Fruit fly (Drosophila melanogaster) whole organism, pupa: ENCODE measurements around the gene heca.

Source experiments
- CG10348 ChIP-seq: fragments of 200-800 bp; sonication (Bioruptor generic); IDR thresholded peaks from 2 replicates; pipeline ENCODE4 v1.3.6; 2022; ENCODE audit warnings: missing biosample characterization, missing genetic modification characterization
- CG12605 ChIP-seq: fragments of 200-800 bp; sonication (Bioruptor generic); IDR thresholded peaks from 2 replicates; pipeline ENCODE4 v1.3.6; 2022; ENCODE audit warnings: missing biosample characterization, missing genetic modification characterization
- CG13204 ChIP-seq: fragments of 200-800 bp; sonication (Bioruptor generic); optimal IDR thresholded peaks from 2 replicates; lab custom pipeline; 2018; ENCODE audit warnings: missing biosample characterization, mild to moderate bottlenecking, missing genetic modification characterization, moderate library complexity
- CG14655 ChIP-seq: fragments of 200-800 bp; sonication (Bioruptor generic); optimal IDR thresholded peaks from 3 replicates; lab custom pipeline; 2017; ENCODE audit warnings: mild to moderate bottlenecking, missing biosample characterization, missing genetic modification reagents, missing genetic modification characterization
- CG15710 ChIP-seq: fragments of 200-800 bp; sonication (Bioruptor generic); optimal IDR thresholded peaks from 2 replicates; lab custom pipeline; 2018; ENCODE audit warnings: missing biosample characterization, mild to moderate bottlenecking, missing genetic modification characterization, moderate library complexity
- CG17806 ChIP-seq: fragments of 200-800 bp; sonication (Bioruptor generic); optimal IDR thresholded peaks from 2 replicates; lab custom pipeline; 2018; ENCODE audit warnings: missing biosample characterization, mild to moderate bottlenecking, missing genetic modification characterization, moderate library complexity
- CG32121 ChIP-seq: fragments of 200-800 bp; sonication (Bioruptor generic); IDR thresholded peaks from 2 replicates; pipeline ENCODE4 v1.3.6; 2022; ENCODE audit warnings: missing biosample characterization, missing genetic modification characterization
- CG34367 ChIP-seq: fragments of 200-800 bp; sonication (Bioruptor generic); optimal IDR thresholded peaks from 2 replicates; lab custom pipeline; 2018; ENCODE audit warnings: missing biosample characterization, mild to moderate bottlenecking, missing genetic modification characterization
- CG4496 ChIP-seq: fragments of 200-800 bp; sonication (Bioruptor generic); IDR thresholded peaks from 3 replicates; pipeline ENCODE4 v1.3.6; 2022; ENCODE audit warnings: missing biosample characterization, missing genetic modification characterization
- CG8159 ChIP-seq: fragments of 200-800 bp; sonication (Bioruptor generic); optimal IDR thresholded peaks from 3 replicates; lab custom pipeline; 2018; ENCODE audit warnings: missing biosample characterization, mild to moderate bottlenecking, missing genetic modification characterization, moderate library complexity
- CG8301 ChIP-seq: fragments of 200-800 bp; sonication (Bioruptor generic); optimal IDR thresholded peaks from 2 replicates; lab custom pipeline; 2018; ENCODE audit warnings: missing biosample characterization, mild to moderate bottlenecking, missing genetic modification characterization
- CG9948 ChIP-seq: fragments of 200-800 bp; sonication (Bioruptor generic); optimal IDR thresholded peaks from 2 replicates; lab custom pipeline; 2018; ENCODE audit warnings: missing biosample characterization, mild to moderate bottlenecking, missing genetic modification characterization, moderate library complexity
- D1 ChIP-seq: fragments of 200-800 bp; sonication (Bioruptor generic); optimal IDR thresholded peaks from 2 replicates; lab custom pipeline; 2018; ENCODE audit warnings: missing biosample characterization, mild to moderate bottlenecking, missing genetic modification characterization, moderate library complexity
- EcR ChIP-seq: fragments of 200-800 bp; sonication (Bioruptor generic); optimal IDR thresholded peaks from 3 replicates; lab custom pipeline; 2019; ENCODE audit warnings: missing biosample characterization, missing genetic modification characterization, mild to moderate bottlenecking, moderate library complexity, missing genetic modification reagents
- Ets98B ChIP-seq: fragments of 200-800 bp; sonication (Bioruptor generic); IDR thresholded peaks from 2 replicates; pipeline ENCODE4 v1.3.6; 2022; ENCODE audit warnings: missing biosample characterization, missing genetic modification characterization
- Pif1A ChIP-seq: fragments of 200-800 bp; sonication (Bioruptor generic); optimal IDR thresholded peaks from 3 replicates; lab custom pipeline; 2016; ENCODE audit warnings: missing biosample characterization, missing genetic modification characterization
- Pif1B ChIP-seq: fragments of 200-800 bp; sonication (Bioruptor generic); optimal IDR thresholded peaks from 3 replicates; lab custom pipeline; 2016; ENCODE audit warnings: missing biosample characterization, missing genetic modification characterization
- Snoo ChIP-seq: fragments of 200-800 bp; sonication (Bioruptor generic); optimal IDR thresholded peaks from 3 replicates; lab custom pipeline; 2017; ENCODE audit warnings: missing biosample characterization, mild to moderate bottlenecking, missing genetic modification characterization, inconsistent platforms
- fd96Ca ChIP-seq: fragments of 200-800 bp; sonication (Bioruptor generic); IDR thresholded peaks from 3 replicates; pipeline ENCODE4 v1.3.6; 2022; ENCODE audit warnings: missing biosample characterization, missing genetic modification characterization
- gl ChIP-seq: fragments of 200-800 bp; sonication (Bioruptor generic); optimal IDR thresholded peaks from 2 replicates; lab custom pipeline; 2018; ENCODE audit warnings: missing biosample characterization, mild to moderate bottlenecking, missing genetic modification characterization
- rn ChIP-seq: fragments of 200-800 bp; sonication (Bioruptor generic); IDR thresholded peaks from 2 replicates; pipeline ENCODE4 v1.3.6; 2022; ENCODE audit warnings: missing biosample characterization, missing genetic modification characterization

heca gene

DNA sequence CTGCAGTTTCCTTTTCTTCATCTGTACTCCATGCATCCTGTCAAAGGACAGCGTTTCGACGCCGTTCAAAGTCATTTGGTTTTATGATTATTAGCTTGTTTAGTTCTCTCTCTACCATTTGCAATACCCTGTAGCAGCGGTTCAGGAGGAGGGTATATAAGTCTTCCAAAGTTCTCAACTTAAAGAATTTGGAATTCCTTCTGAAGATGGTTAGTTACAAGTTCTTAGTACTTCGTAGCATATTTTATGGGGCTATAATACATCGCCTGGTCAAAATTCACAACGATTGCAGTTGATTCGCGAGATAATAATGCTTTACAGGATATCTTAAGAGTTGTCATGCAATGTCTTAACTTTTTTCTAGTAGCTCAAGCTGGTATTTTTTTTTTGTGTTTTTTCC, 8.6 kb downstream of the heca start:
- TF ChIP-seq CG10348 (GFP tag; lab: Robert Waterston, UW) (no peak), D1 (tag; lab: Kevin White, UChicago) (no peak), CG12605 (GFP tag; lab: Robert Waterston, UW) (no peak), CG13204 (no peak), CG34367 (peak; percentile 9), CG4496 (no peak), fd96Ca (0 out of 3 replicates have a peak, but pooled peaks have one; percentile 20), rn (GFP tag; lab: Robert Waterston, UW) (no peak), CG32121 (no peak), Pif1A (peak; percentile 15), CG17806 (tag; lab: Kevin White, UChicago) (peak; percentile 28), CG14655 (GFP tag; lab: Kevin White, UChicago) (peak; percentile 46), CG15710 (tag; lab: Kevin White, UChicago) (peak; percentile 17), Ets98B (GFP tag; lab: Robert Waterston, UW) (no peak), CG8301 (no peak), gl (tag; lab: Kevin White, UChicago) (no peak), CG9948 (tag; lab: Kevin White, UChicago) (peak; percentile 12), CG8159 (tag; lab: Kevin White, UChicago) (peak; percentile 17), Pif1B (GFP tag; lab: Kevin White, UChicago) (peak; percentile 9), Snoo (tag; lab: Kevin White, UChicago) (no peak), EcR (GFP tag; lab: Kevin White, UChicago) (no peak)

DNA sequence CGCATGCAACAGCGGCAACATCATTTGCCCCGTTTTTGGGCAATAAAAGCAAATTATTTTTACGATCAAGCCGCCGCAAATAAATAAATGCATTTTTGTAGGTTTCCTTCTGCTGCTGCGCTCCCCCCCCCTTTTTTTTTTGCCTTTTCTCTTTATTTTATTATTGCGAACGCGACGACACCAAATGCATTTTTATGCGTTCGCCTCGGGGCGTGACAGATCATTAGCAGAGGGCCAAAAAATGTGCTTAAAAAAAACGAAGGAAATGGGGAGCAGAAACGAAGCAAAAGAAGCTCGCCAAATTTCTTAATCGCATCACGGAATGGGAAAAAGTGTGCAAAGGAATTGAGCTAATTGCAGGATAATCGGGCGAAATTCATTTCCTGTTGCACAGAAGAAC, 9.7 kb downstream of the heca start:
- TF ChIP-seq D1 (tag; lab: Kevin White, UChicago) (no peak), CG32121 (no peak), rn (GFP tag; lab: Robert Waterston, UW) (no peak), CG9948 (tag; lab: Kevin White, UChicago) (no peak), CG12605 (GFP tag; lab: Robert Waterston, UW) (no peak), CG10348 (GFP tag; lab: Robert Waterston, UW) (no peak), CG17806 (tag; lab: Kevin White, UChicago) (no peak), CG4496 (no peak), CG13204 (no peak), CG8159 (tag; lab: Kevin White, UChicago) (no peak), CG34367 (no peak), Pif1B (GFP tag; lab: Kevin White, UChicago) (no peak)

DNA sequence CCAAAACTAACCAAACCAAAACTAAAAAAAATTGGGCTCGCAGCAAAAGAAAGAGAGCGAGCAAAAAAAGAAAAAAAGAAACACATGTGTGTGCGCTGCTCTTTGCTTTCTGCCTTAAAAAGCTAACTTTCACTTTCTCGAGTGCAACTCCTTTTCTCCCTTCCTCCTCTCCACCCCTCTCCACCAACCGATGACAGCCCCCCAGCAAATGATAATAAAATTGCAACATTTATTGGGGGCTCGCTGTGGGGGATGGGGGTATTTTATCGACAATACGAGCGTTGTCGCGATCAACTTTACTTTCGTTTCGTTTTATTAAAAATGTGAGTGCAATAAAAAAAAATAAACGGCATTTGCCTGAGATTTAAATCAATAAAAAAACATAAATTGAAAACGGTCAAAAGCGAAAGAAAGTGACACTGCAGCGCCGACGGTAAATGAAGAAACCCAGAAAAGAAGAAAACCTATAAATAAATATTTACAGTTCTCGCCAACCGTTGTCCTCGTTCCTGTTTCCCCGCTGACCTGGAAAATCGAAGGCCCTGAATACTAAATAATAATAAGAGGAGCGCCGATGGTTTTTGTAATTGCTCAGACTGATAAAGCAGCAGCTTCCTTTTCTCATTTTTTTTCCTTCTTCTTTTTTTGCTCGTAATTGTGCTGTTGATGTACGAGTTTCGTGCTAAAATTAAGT, 10.8 kb downstream of the heca start:
- TF ChIP-seq gl (tag; lab: Kevin White, UChicago) (no peak), CG9948 (tag; lab: Kevin White, UChicago) (no peak), CG15710 (tag; lab: Kevin White, UChicago) (no peak), CG14655 (GFP tag; lab: Kevin White, UChicago) (no peak), fd96Ca (no peak), CG10348 (GFP tag; lab: Robert Waterston, UW) (no peak), Pif1A (no peak), CG8159 (tag; lab: Kevin White, UChicago) (no peak), CG13204 (no peak)

DNA sequence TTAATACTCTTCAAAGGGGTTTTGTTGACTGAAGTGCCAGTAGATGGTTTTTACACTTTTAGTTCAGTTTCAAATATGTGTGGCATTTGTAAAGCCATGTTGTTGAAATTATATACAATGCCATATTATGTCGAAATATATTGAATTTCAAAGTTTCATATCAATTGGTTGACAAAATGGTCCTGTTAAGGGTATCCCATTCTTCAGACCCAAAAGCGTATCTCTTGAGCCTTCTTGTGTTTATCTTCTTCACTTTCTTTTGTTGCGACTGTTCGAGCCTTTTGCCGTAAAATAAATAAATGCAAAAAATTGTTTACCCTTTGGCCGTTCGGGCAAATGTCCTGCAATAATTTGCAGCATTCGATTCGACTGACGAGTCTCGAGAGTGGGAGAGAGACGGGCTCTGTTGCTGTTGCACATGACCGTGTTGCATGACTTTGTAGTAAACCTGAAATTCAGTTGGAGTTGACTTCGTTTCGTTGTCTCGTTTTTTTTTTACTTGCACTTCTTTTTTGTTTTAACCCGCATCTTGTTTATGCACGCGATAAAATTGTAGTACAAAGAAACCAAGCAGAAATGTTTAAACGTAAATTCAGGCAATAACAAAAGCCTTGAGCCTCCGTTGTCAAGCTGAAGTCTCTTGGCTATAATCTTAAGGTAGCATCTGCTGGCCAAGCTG, 11.5 kb downstream of the heca start:
- TF ChIP-seq CG17806 (tag; lab: Kevin White, UChicago) (peak; percentile 33), fd96Ca (no peak), Ets98B (GFP tag; lab: Robert Waterston, UW) (no peak), CG8159 (tag; lab: Kevin White, UChicago) (peak; percentile 41), Pif1B (GFP tag; lab: Kevin White, UChicago) (no peak), EcR (GFP tag; lab: Kevin White, UChicago) (peak; percentile 78), CG34367 (peak; percentile 17), CG12605 (GFP tag; lab: Robert Waterston, UW) (0 out of 2 replicates have a peak, but pooled peaks have one; percentile 13), gl (tag; lab: Kevin White, UChicago) (peak; percentile 50), CG13204 (peak; percentile 52), CG15710 (tag; lab: Kevin White, UChicago) (peak; percentile 16)

DNA sequence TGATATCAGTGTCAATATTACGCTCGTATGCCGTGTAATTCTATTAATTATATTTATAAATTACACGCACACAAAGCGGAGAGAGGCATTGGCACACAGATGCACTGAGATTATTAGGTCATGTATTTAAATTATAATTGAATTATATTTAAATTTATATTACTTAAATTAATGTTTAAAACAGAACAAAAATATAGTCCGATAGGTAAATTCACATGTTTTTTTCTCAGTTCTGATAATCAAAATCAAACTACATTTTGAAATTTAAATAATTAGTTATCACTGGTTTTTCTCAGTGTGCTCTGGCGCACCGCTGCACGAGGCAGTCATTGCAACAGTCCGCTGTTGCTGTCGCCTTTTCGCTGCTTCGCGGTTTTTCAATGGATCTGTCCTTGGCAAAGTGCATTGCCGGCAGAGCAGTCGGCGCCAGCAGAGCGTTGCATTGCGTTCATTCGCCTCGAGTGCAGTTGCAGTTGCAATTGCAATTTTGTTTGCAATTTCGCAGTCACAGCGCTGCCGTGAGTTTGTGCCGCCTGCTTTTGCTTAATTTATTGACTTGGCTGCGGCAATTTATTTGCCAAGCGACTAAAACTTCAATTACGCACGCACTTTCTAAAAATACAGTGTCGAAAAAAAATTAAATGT, 15.9 kb downstream of the heca start:
- peak; percentile 96 for TF ChIP-seq CG12605 (GFP tag; lab: Robert Waterston, UW)
- TF ChIP-seq EcR (GFP tag; lab: Kevin White, UChicago), result peak; percentile 97
- TF ChIP-seq CG13204, result peak; percentile 89
- peak; percentile 83 for TF ChIP-seq Pif1A
- peak; percentile 93 for TF ChIP-seq D1 (tag; lab: Kevin White, UChicago)
- TF ChIP-seq gl (tag; lab: Kevin White, UChicago), result peak; percentile 84
- TF ChIP-seq Ets98B (GFP tag; lab: Robert Waterston, UW), result peak; percentile 92
- TF ChIP-seq CG8159 (tag; lab: Kevin White, UChicago), result peak; percentile 97
- TF ChIP-seq CG32121, result peak; percentile 95
- peak; percentile 97 for TF ChIP-seq CG15710 (tag; lab: Kevin White, UChicago)
- peak; percentile 74 for TF ChIP-seq Snoo (tag; lab: Kevin White, UChicago)
- TF ChIP-seq fd96Ca, result peak; percentile 94
- TF ChIP-seq CG14655 (GFP tag; lab: Kevin White, UChicago), result peak; percentile 94
- TF ChIP-seq CG9948 (tag; lab: Kevin White, UChicago), result peak; percentile 93
- TF ChIP-seq CG17806 (tag; lab: Kevin White, UChicago), result peak; percentile 94
- TF ChIP-seq Pif1B (GFP tag; lab: Kevin White, UChicago), result peak; percentile 92
- peak; percentile 7; the same call in 1 of the 2 replicates for TF ChIP-seq CG10348 (GFP tag; lab: Robert Waterston, UW)
- peak; percentile 92 for TF ChIP-seq CG34367
- TF ChIP-seq rn (GFP tag; lab: Robert Waterston, UW), result peak; percentile 86
- TF ChIP-seq CG8301, result peak; percentile 91
- TF ChIP-seq CG4496, result peak; percentile 95
